Worm (Caenorhabditis elegans): ENCODE measurements around the gene F26G1.1.

ce11 chrII:4834761-4835160 is 43.3 kb downstream of the F26G1.1 start, which contains the start of the genes C33F10.11 and C33F10.1:
- no peak for TF ChIP-seq ztf-11 (tag; optimal IDR thresholded peaks at IDR 0.05)
- no peak for TF ChIP-seq elt-3 (tag; optimal IDR thresholded peaks at IDR 0.05)
- no peak for TF ChIP-seq elt-2 (tag; optimal IDR thresholded peaks at IDR 0.05)
- TF ChIP-seq snpc-4 (tag; optimal IDR thresholded peaks at IDR 0.05) = no peak
- no peak for TF ChIP-seq mep-1 (tag; optimal IDR thresholded peaks at IDR 0.05)
- no peak for TF ChIP-seq ceh-82 (tag; optimal IDR thresholded peaks at IDR 0.05)

Measured in whole organism, L1 larva.